Fruit fly (Drosophila melanogaster): ENCODE measurements around the gene eIF2Bbeta.

The eIF2Bbeta gene

DNA sequence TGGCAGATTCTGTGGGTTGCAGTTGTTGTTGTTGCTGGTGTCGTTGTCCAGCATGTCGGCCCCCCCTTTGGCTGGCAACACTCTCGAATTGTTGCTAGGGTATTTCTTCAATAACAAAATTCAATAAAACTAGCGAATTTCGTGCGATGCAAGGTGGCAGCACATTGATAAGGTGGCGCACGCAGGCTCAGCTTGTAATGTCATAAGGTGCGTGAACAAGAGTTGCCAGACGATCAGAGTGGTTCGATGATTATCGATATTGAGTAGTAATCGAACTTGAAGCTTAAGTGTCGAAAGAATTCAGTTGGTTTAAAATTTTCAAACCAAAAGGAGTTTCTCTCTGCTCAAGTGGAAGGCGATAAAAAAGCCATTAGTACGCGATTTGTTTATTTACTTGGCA lies 15.8 kb downstream of the eIF2Bbeta start, which contains the start of gene CG2701 (continued):
- TF ChIP-seq ara (GFP tag; IDR thresholded peaks at IDR 0.05): no peak
- TF ChIP-seq mld (GFP tag; IDR thresholded peaks at IDR 0.05; ENCODE audit: partially characterized antibody): no peak
- no peak for TF ChIP-seq CG12104 (GFP tag; optimal IDR thresholded peaks at IDR 0.05)
- TF ChIP-seq Sox102F (GFP tag; optimal IDR thresholded peaks at IDR 0.05): no peak
- peak; percentile 80 for TF ChIP-seq CG13287 (GFP tag; IDR thresholded peaks at IDR 0.05; ENCODE audit: partially characterized antibody)
- no peak for TF ChIP-seq CG43689 (GFP tag; IDR thresholded peaks at IDR 0.05)
- no peak for TF ChIP-seq Hr39 (optimal IDR thresholded peaks at IDR 0.05)
- TF ChIP-seq chn (GFP tag; optimal IDR thresholded peaks at IDR 0.05): no peak
- no peak for TF ChIP-seq eve (GFP tag; optimal IDR thresholded peaks at IDR 0.05)
- TF ChIP-seq Rfx (GFP tag; IDR thresholded peaks at IDR 0.05): peak; percentile 9; the same call in 1 of the 2 replicates
- TF ChIP-seq jumu (GFP tag; optimal IDR thresholded peaks at IDR 0.05): peak; percentile 25
- no peak for TF ChIP-seq chif (GFP tag; optimal IDR thresholded peaks at IDR 0.05)
- no peak for TF ChIP-seq CG31224 (GFP tag; IDR thresholded peaks at IDR 0.05)
- peak; percentile 65; the same call in 1 of the 2 replicates for TF ChIP-seq tna (GFP tag; IDR thresholded peaks at IDR 0.05; ENCODE audit: partially characterized antibody)
- TF ChIP-seq nerfin-2 (GFP tag; IDR thresholded peaks at IDR 0.05; ENCODE audit: partially characterized antibody): peak; percentile 60
- no peak for TF ChIP-seq CG33557 (GFP tag; optimal IDR thresholded peaks at IDR 0.05)
- TF ChIP-seq mirr (GFP tag; optimal IDR thresholded peaks at IDR 0.05): peak; percentile 24
- TF ChIP-seq CG7556 (GFP tag; optimal IDR thresholded peaks at IDR 0.05): no peak
- no peak for TF ChIP-seq CG8924 (tag; optimal IDR thresholded peaks at IDR 0.05)
- no peak for TF ChIP-seq kni (GFP tag; optimal IDR thresholded peaks at IDR 0.05)
- TF ChIP-seq klu (GFP tag; IDR thresholded peaks at IDR 0.05): no peak
- TF ChIP-seq Pdp1 (GFP tag; optimal IDR thresholded peaks at IDR 0.05): peak in 1 of 2 experiments; percentile 76
- peak; percentile 59; the same call in 2 of the 3 replicates for TF ChIP-seq CG7963 (GFP tag; IDR thresholded peaks at IDR 0.05; ENCODE audit: partially characterized antibody)
- TF ChIP-seq CG11398 (GFP tag; optimal IDR thresholded peaks at IDR 0.05): no peak
- peak; percentile 65 for TF ChIP-seq CG16813 (GFP tag; IDR thresholded peaks at IDR 0.05; ENCODE audit: partially characterized antibody)
- TF ChIP-seq CG14710 (tag; optimal IDR thresholded peaks at IDR 0.05): peak; percentile 32
- TF ChIP-seq Hr3 (GFP tag; optimal IDR thresholded peaks at IDR 0.05): no peak
- no peak for TF ChIP-seq CG18764 (GFP tag; optimal IDR thresholded peaks at IDR 0.05)
- peak; percentile 75 for TF ChIP-seq CG34224 (GFP tag; IDR thresholded peaks at IDR 0.05; ENCODE audit: partially characterized antibody)
- TF ChIP-seq ind (GFP tag; optimal IDR thresholded peaks at IDR 0.05): peak; percentile 21
- TF ChIP-seq HLH3B (GFP tag; IDR thresholded peaks at IDR 0.05): no peak
- no peak for TF ChIP-seq ham (GFP tag; IDR thresholded peaks at IDR 0.05)
- TF ChIP-seq CG7357 (GFP tag; IDR thresholded peaks at IDR 0.05): no peak
- no peak for TF ChIP-seq aop (GFP tag; IDR thresholded peaks at IDR 0.05)
- no peak for TF ChIP-seq CG16863 (GFP tag; optimal IDR thresholded peaks at IDR 0.05)
- TF ChIP-seq insv (GFP tag; optimal IDR thresholded peaks at IDR 0.05): no peak
- peak; percentile 63 for TF ChIP-seq Scr (GFP tag; IDR thresholded peaks at IDR 0.05; ENCODE audit: partially characterized antibody)
- TF ChIP-seq CG6175 (GFP tag; IDR thresholded peaks at IDR 0.05): no peak
- TF ChIP-seq CG4617 (GFP tag; optimal IDR thresholded peaks at IDR 0.05; ENCODE audit: borderline replicate concordance): peak; percentile 78
- no peak for TF ChIP-seq nom (GFP tag; optimal IDR thresholded peaks at IDR 0.05)
- TF ChIP-seq dm (GFP tag; optimal IDR thresholded peaks at IDR 0.05): peak; percentile 44
- TF ChIP-seq CG34376 (GFP tag; optimal IDR thresholded peaks at IDR 0.05): no peak
- peak; percentile 61; the same call in 1 of the 3 replicates for TF ChIP-seq hb (GFP tag; IDR thresholded peaks at IDR 0.05; ENCODE audit: partially characterized antibody)
- no peak for TF ChIP-seq NFAT (GFP tag; IDR thresholded peaks at IDR 0.05)
- TF ChIP-seq Lhr (GFP tag; optimal IDR thresholded peaks at IDR 0.05): no peak
- TF ChIP-seq CG12219 (GFP tag; optimal IDR thresholded peaks at IDR 0.05): no peak
- TF ChIP-seq ash1 (GFP tag; optimal IDR thresholded peaks at IDR 0.05): no peak
- TF ChIP-seq CG9609 (GFP tag; optimal IDR thresholded peaks at IDR 0.05): peak; percentile 18
- TF ChIP-seq CG1233 (GFP tag; optimal IDR thresholded peaks at IDR 0.05): no peak
- peak; percentile 8 for TF ChIP-seq CG9797 (GFP tag; optimal IDR thresholded peaks at IDR 0.05)
- TF ChIP-seq CG3995 (GFP tag; optimal IDR thresholded peaks at IDR 0.05): no peak
